Worm (Caenorhabditis elegans): ENCODE data around the gene F42H10.3.

- TF ChIP-seq pha-4 (tag; optimal IDR thresholded peaks at IDR 0.05): no peak
- no peak for TF ChIP-seq lsy-2 (tag; optimal IDR thresholded peaks at IDR 0.05)
- TF ChIP-seq mab-5 (tag; optimal IDR thresholded peaks at IDR 0.05): no peak
These were observed 37.9 kb downstream of the F42H10.3 start for ce11 chrIII:8521654-8522392.

All from whole organism, mixed stage, embryonic.